Worm (Caenorhabditis elegans): ENCODE measurements around the gene F59C12.3.

- TF ChIP-seq nhr-76 (tag; optimal IDR thresholded peaks at IDR 0.05): no peak
- TF ChIP-seq nhr-2 (tag; optimal IDR thresholded peaks at IDR 0.05): no peak
- no peak for TF ChIP-seq mep-1 (tag; optimal IDR thresholded peaks at IDR 0.05)
- TF ChIP-seq ham-2 (GFP tag; optimal IDR thresholded peaks at IDR 0.05): no peak
- no peak for TF ChIP-seq ztf-11 (tag; optimal IDR thresholded peaks at IDR 0.05)
- TF ChIP-seq lin-13 (tag; optimal IDR thresholded peaks at IDR 0.05): no peak
- no peak for TF ChIP-seq elt-3 (tag; optimal IDR thresholded peaks at IDR 0.05)
- no peak for TF ChIP-seq cnd-1 (tag; optimal IDR thresholded peaks at IDR 0.05)
Observed at ce11 chrX:16553845-16554426, 55.4 kb downstream of the F59C12.3 start, which contains the start of gene K08B5.2.
